Worm (Caenorhabditis elegans) whole organism, late embryonic: Measurements from ENCODE around the gene trxr-1.

Experiments
- C08G9.2 ChIP-seq: sonication (generic microtip); optimal IDR thresholded peaks from 2 replicates; lab custom pipeline; 2016; ENCODE audit warnings: mild to moderate bottlenecking, missing genetic modification characterization, moderate library complexity, missing compliant biosample characterization
- C38D4.7 ChIP-seq: fragments of 200-800 bp; sonication (Bioruptor generic); optimal IDR thresholded peaks from 2 replicates; lab custom pipeline; 2018; ENCODE audit warnings: mild to moderate bottlenecking, missing genetic modification characterization, moderate library complexity, missing compliant biosample characterization
- K02D7.2 ChIP-seq: sonication (generic microtip); optimal IDR thresholded peaks from 2 replicates; lab custom pipeline; 2017; ENCODE audit warnings: mild to moderate bottlenecking, missing genetic modification characterization, missing compliant biosample characterization
- Y22D7AL.16 ChIP-seq: sonication (generic microtip); optimal IDR thresholded peaks from 2 replicates; lab custom pipeline; 2016; ENCODE audit warnings: missing genetic modification characterization, missing compliant biosample characterization
- ama-1 ChIP-seq: fragments of 150-350 bp; optimal IDR thresholded peaks from 2 replicates; lab custom pipeline; 2014
- ceh-18 ChIP-seq: sonication (generic microtip); optimal IDR thresholded peaks from 2 replicates; lab custom pipeline; 2016; ENCODE audit warnings: missing genetic modification characterization, missing compliant biosample characterization
- ceh-19 ChIP-seq: fragments of 200-800 bp; sonication (Bioruptor generic); optimal IDR thresholded peaks from 2 replicates; lab custom pipeline; 2018; ENCODE audit warnings: mild to moderate bottlenecking, missing genetic modification characterization, missing compliant biosample characterization
- ceh-30 ChIP-seq: fragments of 150-350 bp; optimal IDR thresholded peaks from 2 replicates; lab custom pipeline; 2014; ENCODE audit warnings: missing biosample characterization, missing genetic modification characterization
- ceh-48 ChIP-seq: sonication (generic microtip); optimal IDR thresholded peaks from 2 replicates; lab custom pipeline; 2016; ENCODE audit warnings: missing genetic modification characterization, inconsistent platforms, missing compliant biosample characterization
- ceh-9 ChIP-seq: sonication (generic microtip); optimal IDR thresholded peaks from 2 replicates; lab custom pipeline; 2016; ENCODE audit warnings: mild to moderate bottlenecking, missing genetic modification characterization, inconsistent platforms, missing compliant biosample characterization
- dmd-4 ChIP-seq: sonication (generic microtip); optimal IDR thresholded peaks from 2 replicates; lab custom pipeline; 2016; ENCODE audit warnings: borderline replicate concordance, missing genetic modification characterization, missing compliant biosample characterization
- dve-1 ChIP-seq: sonication (generic microtip); optimal IDR thresholded peaks from 2 replicates; lab custom pipeline; 2017; ENCODE audit warnings: antibody characterized with exemption, mild to moderate bottlenecking, missing genetic modification characterization, missing compliant biosample characterization
- elt-4 ChIP-seq: sonication (generic microtip); optimal IDR thresholded peaks from 2 replicates; lab custom pipeline; 2016; ENCODE audit warnings: missing genetic modification characterization, missing compliant biosample characterization
- fax-1 ChIP-seq: sonication (generic microtip); optimal IDR thresholded peaks from 2 replicates; lab custom pipeline; 2016; ENCODE audit warnings: missing genotype, missing genetic modification characterization, missing compliant biosample characterization
- fkh-10 ChIP-seq: fragments of 150-350 bp; optimal IDR thresholded peaks from 2 replicates; lab custom pipeline; 2014; ENCODE audit warnings: missing biosample characterization, missing genetic modification reagents, missing genetic modification characterization
- gmeb-2 ChIP-seq: sonication (generic microtip); optimal IDR thresholded peaks from 2 replicates; lab custom pipeline; 2016; ENCODE audit warnings: missing genetic modification characterization, inconsistent platforms, missing compliant biosample characterization
- hlh-13 ChIP-seq: fragments of 200-800 bp; sonication (Bioruptor generic); optimal IDR thresholded peaks from 2 replicates; lab custom pipeline; 2018; ENCODE audit warnings: mild to moderate bottlenecking, missing genetic modification characterization, missing compliant biosample characterization
- hlh-15 ChIP-seq: sonication (generic microtip); optimal IDR thresholded peaks from 2 replicates; lab custom pipeline; 2016; ENCODE audit warnings: missing genetic modification characterization, missing compliant biosample characterization
- hlh-30 ChIP-seq: sonication (generic microtip); optimal IDR thresholded peaks from 2 replicates; lab custom pipeline; 2017; ENCODE audit warnings: antibody characterized with exemption, missing genetic modification characterization, missing compliant biosample characterization; ENCODE audit not compliant: insufficient read depth
- hlh-6 ChIP-seq: sonication (generic microtip); optimal IDR thresholded peaks from 2 replicates; lab custom pipeline; 2016; ENCODE audit warnings: missing genotype, missing genetic modification characterization, missing compliant biosample characterization
- hlh-8 ChIP-seq: sonication (generic microtip); optimal IDR thresholded peaks from 2 replicates; lab custom pipeline; 2016; ENCODE audit warnings: missing genotype, missing genetic modification characterization, missing compliant biosample characterization
- lim-6 ChIP-seq: sonication (generic microtip); optimal IDR thresholded peaks from 2 replicates; lab custom pipeline; 2016; ENCODE audit warnings: missing genetic modification characterization, missing compliant biosample characterization
- madf-2 ChIP-seq: sonication (generic microtip); optimal IDR thresholded peaks from 2 replicates; lab custom pipeline; 2017; ENCODE audit warnings: missing genetic modification characterization, missing compliant biosample characterization
- nfya-1 ChIP-seq: sonication (generic microtip); optimal IDR thresholded peaks from 2 replicates; lab custom pipeline; 2017; ENCODE audit warnings: missing genetic modification characterization, mild to moderate bottlenecking, missing compliant biosample characterization, antibody characterized with exemption, moderate library complexity
- nhr-11 ChIP-seq: fragments of 150-350 bp; optimal IDR thresholded peaks from 2 replicates; lab custom pipeline; 2014; ENCODE audit warnings: missing biosample characterization, missing genetic modification characterization
- nhr-232 ChIP-seq: sonication (generic microtip); optimal IDR thresholded peaks from 2 replicates; lab custom pipeline; 2016; ENCODE audit warnings: missing genetic modification characterization, missing compliant biosample characterization
- npax-4 ChIP-seq: sonication (generic microtip); optimal IDR thresholded peaks from 2 replicates; lab custom pipeline; 2016; ENCODE audit warnings: missing genetic modification characterization, missing compliant biosample characterization
- pag-3 ChIP-seq: sonication (generic microtip); optimal IDR thresholded peaks from 2 replicates; lab custom pipeline; 2016; ENCODE audit warnings: missing compliant biosample characterization, missing genetic modification characterization, borderline replicate concordance
- pha-4 ChIP-seq: fragments of 150-350 bp; optimal IDR thresholded peaks from 2 replicates; lab custom pipeline; 2018; ENCODE audit warnings: missing biosample characterization, missing genetic modification reagents, missing genetic modification characterization
- pros-1 ChIP-seq: fragments of 150-350 bp; optimal IDR thresholded peaks from 2 replicates; lab custom pipeline; 2014; ENCODE audit warnings: missing biosample characterization, missing genetic modification reagents, missing genetic modification characterization
- ref-2 ChIP-seq: sonication (generic microtip); optimal IDR thresholded peaks from 2 replicates; lab custom pipeline; 2016; ENCODE audit warnings: missing genetic modification characterization, missing compliant biosample characterization
- rnt-1 ChIP-seq: sonication (generic microtip); optimal IDR thresholded peaks from 2 replicates; lab custom pipeline; 2016; ENCODE audit warnings: missing genetic modification characterization, missing compliant biosample characterization
- sdc-2 ChIP-seq: sonication (generic microtip); optimal IDR thresholded peaks from 2 replicates; lab custom pipeline; 2016; ENCODE audit warnings: missing genotype, missing genetic modification characterization, missing compliant biosample characterization
- sox-2 ChIP-seq: fragments of 200-800 bp; sonication (Bioruptor generic); IDR thresholded peaks from 2 replicates; pipeline ENCODE4 v1.3.6; 2022; ENCODE audit warnings: missing genetic modification reagents, missing genetic modification characterization, missing compliant biosample characterization
- tbx-2 ChIP-seq: sonication (generic microtip); optimal IDR thresholded peaks from 2 replicates; lab custom pipeline; 2016; ENCODE audit warnings: missing genetic modification characterization, missing compliant biosample characterization
- unc-42 ChIP-seq: sonication (generic microtip); optimal IDR thresholded peaks from 2 replicates; lab custom pipeline; 2016; ENCODE audit warnings: missing genotype, missing genetic modification characterization, missing compliant biosample characterization
- unc-55 ChIP-seq: sonication (generic microtip); optimal IDR thresholded peaks from 2 replicates; lab custom pipeline; 2017; ENCODE audit warnings: missing biosample characterization, missing genetic modification reagents, missing genetic modification characterization
- unc-86 ChIP-seq: sonication (generic microtip); optimal IDR thresholded peaks from 2 replicates; lab custom pipeline; 2016; ENCODE audit warnings: missing genetic modification characterization, missing compliant biosample characterization
- ztf-16 ChIP-seq: sonication (generic microtip); optimal IDR thresholded peaks from 2 replicates; lab custom pipeline; 2017; ENCODE audit warnings: missing genetic modification characterization, missing compliant biosample characterization

Gene trxr-1

ce11 chrIV:7009531-7009930 lies 2.2 kb upstream of the trxr-1 start, which contains the start of gene C25A8.2:
TSS of gene C25A8.2 (plus strand) at chrIV:7009831.
- TF ChIP-seq pha-4 (tag; lab: Kevin White, UChicago) (no peak), ceh-9 (tag; lab: Kevin White, UChicago) (no peak), fkh-10 (GFP tag; lab: Kevin White, UChicago) (no peak), madf-2 (no peak), dve-1 (tag; lab: Kevin White, UChicago) (no peak), ama-1 (no peak), unc-42 (tag; lab: Kevin White, UChicago) (no peak), elt-4 (tag; lab: Kevin White, UChicago) (no peak), K02D7.2 (tag; lab: Kevin White, UChicago) (no peak), C08G9.2 (tag; lab: Kevin White, UChicago) (no peak), nfya-1 (no peak)
- TF ChIP-seq, all 69 proteins: peak for 0

DNA sequence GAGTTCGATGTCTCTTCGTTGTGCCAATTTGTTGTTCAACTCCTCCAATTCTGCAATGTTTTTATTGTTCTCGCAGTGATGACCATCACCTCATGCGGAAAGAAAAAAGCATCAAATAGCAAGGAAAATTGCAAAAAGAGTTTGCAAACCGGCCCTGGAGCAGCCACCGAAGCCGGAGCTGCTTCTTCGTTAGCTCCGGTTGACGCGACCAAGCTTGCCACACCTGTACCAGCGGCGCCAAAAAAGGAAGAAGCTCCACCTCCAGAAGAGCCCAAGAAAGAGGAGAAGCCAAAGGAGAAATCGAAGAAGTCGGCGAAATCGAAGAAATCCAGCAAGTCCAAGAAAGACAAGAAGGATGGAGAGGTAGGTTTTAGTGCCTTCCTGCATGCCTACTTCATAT lies 1.6 kb upstream of the trxr-1 start:
- TF ChIP-seq madf-2 (no peak), gmeb-2 (tag; lab: Kevin White, UChicago) (no peak), pha-4 (tag; lab: Kevin White, UChicago) (no peak), hlh-6 (tag; lab: Kevin White, UChicago) (no peak), sdc-2 (tag; lab: Kevin White, UChicago) (no peak), elt-4 (tag; lab: Kevin White, UChicago) (no peak), dve-1 (tag; lab: Kevin White, UChicago) (no peak), nhr-11 (tag; lab: Kevin White, UChicago) (no peak), unc-86 (tag; lab: Kevin White, UChicago) (no peak), ceh-19 (GFP tag; lab: Kevin White, UChicago) (no peak), Y22D7AL.16 (no peak), sox-2 (GFP tag; lab: Robert Waterston, UW) (no peak), fax-1 (tag; lab: Kevin White, UChicago) (no peak), fkh-10 (GFP tag; lab: Kevin White, UChicago) (no peak), unc-55 (GFP tag; lab: Kevin White, UChicago) (no peak), hlh-30 (no peak), hlh-15 (tag; lab: Kevin White, UChicago) (no peak)

DNA sequence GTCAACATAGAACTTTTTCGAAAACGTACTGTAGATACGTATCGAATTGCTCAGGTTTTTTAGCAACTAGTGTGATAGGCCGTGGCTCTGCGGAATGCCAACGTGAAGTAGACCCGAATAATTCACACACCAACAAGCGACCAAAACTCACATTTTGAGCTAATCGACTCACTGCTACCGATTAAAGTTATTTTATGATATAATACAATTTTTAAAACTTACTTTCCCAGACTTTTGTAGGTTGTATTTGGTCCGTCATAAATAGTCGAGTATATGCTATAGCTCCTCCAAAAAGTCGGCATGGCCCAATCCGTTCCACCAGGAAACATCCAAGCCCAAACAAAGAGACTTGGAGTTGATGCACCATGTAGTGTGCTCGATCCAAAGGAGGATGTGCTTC lies 919 bp upstream of the trxr-1 start, which contains the start of gene C25A8.1:
Gene C25A8.1, plus strand, starts transcription at position 301 of the 400 bp plus-strand sequence.
- TF ChIP-seq nhr-232 (tag; lab: Kevin White, UChicago): no peak
- no peak for TF ChIP-seq ceh-19 (GFP tag; lab: Kevin White, UChicago)
- TF ChIP-seq pag-3 (tag; lab: Kevin White, UChicago): no peak
- TF ChIP-seq ref-2 (tag; lab: Kevin White, UChicago): no peak
- TF ChIP-seq dmd-4: no peak
- TF ChIP-seq Y22D7AL.16: no peak
- no peak for TF ChIP-seq C38D4.7 (GFP tag; lab: Kevin White, UChicago)
- TF ChIP-seq hlh-8 (tag; lab: Kevin White, UChicago): no peak
- no peak for TF ChIP-seq lim-6 (tag; lab: Kevin White, UChicago)
- no peak for TF ChIP-seq tbx-2 (tag; lab: Kevin White, UChicago)
- TF ChIP-seq rnt-1 (tag; lab: Kevin White, UChicago): no peak
- no peak for TF ChIP-seq elt-4 (tag; lab: Kevin White, UChicago)
- TF ChIP-seq ceh-48 (tag; lab: Kevin White, UChicago): no peak
- TF ChIP-seq sdc-2 (tag; lab: Kevin White, UChicago): no peak
- TF ChIP-seq ztf-16 (tag; lab: Kevin White, UChicago): no peak
- no peak for TF ChIP-seq npax-4 (tag; lab: Kevin White, UChicago)
- no peak for TF ChIP-seq ceh-30 (tag; lab: Kevin White, UChicago)
- no peak for TF ChIP-seq ceh-18 (tag; lab: Kevin White, UChicago)
- no peak for TF ChIP-seq hlh-13 (GFP tag; lab: Kevin White, UChicago)
- TF ChIP-seq pros-1 (tag; lab: Kevin White, UChicago): no peak
